Fruit fly (Drosophila melanogaster) whole organism, prepupa: ENCODE measurements around the gene dsx-c73A.

Experiments used
- Eip75B ChIP-seq: fragments of 200-800 bp; sonication (Bioruptor generic); optimal IDR thresholded peaks from 3 replicates; lab custom pipeline; 2016; ENCODE audit warnings: missing biosample characterization, missing genetic modification characterization
- Sox14 ChIP-seq: fragments of 200-800 bp; sonication (Bioruptor generic); optimal IDR thresholded peaks from 3 replicates; lab custom pipeline; 2016; ENCODE audit warnings: missing biosample characterization, missing genetic modification characterization
- Sox15 ChIP-seq: fragments of 200-800 bp; sonication (Bioruptor generic); optimal IDR thresholded peaks from 3 replicates; lab custom pipeline; 2016; ENCODE audit warnings: missing biosample characterization, missing genetic modification characterization
- net ChIP-seq: fragments of 200-800 bp; sonication (Bioruptor generic); optimal IDR thresholded peaks from 3 replicates; lab custom pipeline; 2016; ENCODE audit warnings: missing biosample characterization, missing genetic modification characterization

DNA sequence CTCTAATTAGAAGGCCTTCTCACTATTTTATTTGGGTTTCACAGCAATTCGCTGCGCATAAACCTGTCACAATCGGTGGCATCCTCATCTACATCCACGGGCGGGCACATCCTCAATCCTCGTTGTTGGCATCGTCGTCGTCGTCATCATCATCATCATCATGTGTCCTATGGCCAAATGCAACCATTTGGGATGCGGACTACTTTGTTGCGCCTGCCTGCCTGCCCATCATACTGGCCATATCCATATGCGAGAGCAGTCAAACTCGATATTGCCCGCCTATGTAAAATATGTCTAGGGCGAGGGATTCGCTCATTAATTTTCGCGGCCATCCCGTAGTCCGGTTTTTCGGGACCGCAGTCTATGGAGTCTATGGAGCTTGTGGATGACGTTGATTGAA, 14.5 kb downstream of the dsx-c73A start:
- TF ChIP-seq Sox15 = no peak
- TF ChIP-seq Sox14 = no peak
- no peak for TF ChIP-seq net (GFP tag; lab: Kevin White, UChicago)
- TF ChIP-seq Eip75B = no peak
